Worm (Caenorhabditis elegans): Measurements from ENCODE around the gene col-77.

DNA sequence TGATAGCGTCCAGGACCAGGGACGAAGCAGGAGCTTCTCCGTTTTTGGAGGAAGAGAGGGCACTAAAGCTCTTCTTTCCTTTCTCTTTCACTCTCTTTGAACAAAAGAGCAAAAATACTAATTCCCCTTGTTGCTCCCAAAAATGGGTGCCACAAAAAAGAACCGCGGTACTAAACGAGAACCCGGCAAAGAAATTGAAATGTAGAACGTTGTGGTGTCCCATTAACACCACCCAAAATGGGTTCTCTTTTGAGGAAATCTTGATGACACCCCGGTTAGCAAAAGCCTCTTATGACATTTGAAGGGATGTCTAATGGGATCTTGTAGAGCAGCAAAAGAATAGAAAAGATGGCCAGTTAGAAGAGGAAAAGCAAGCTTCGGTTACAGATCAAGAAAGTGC is 44.4 kb downstream of the col-77 start:
- TF ChIP-seq snpc-4 (tag; optimal IDR thresholded peaks at IDR 0.05) (no peak), blmp-1 (tag; optimal IDR thresholded peaks at IDR 0.05) (no peak)
